Worm (Caenorhabditis elegans) whole organism, L2 larva: Measurements from ENCODE around the gene lact-7.

Source experiments
- elt-3 ChIP-seq: sonication (generic microtip); optimal IDR thresholded peaks from 2 replicates; lab custom pipeline; 2017; ENCODE audit warnings: missing biosample characterization, missing genetic modification characterization
- ztf-11 ChIP-seq: sonication (generic microtip); optimal IDR thresholded peaks from 2 replicates; lab custom pipeline; 2017; ENCODE audit warnings: missing biosample characterization, missing genetic modification characterization
- ztf-4 ChIP-seq: fragments of 150-350 bp; optimal IDR thresholded peaks from 2 replicates; lab custom pipeline; 2014; ENCODE audit warnings: missing biosample characterization, missing genetic modification characterization

ce11 chrX:11743723-11744122 is 15.2 kb upstream of the lact-7 start:
- TF ChIP-seq ztf-11 (tag; lab: Kevin White, UChicago) (no peak), ztf-4 (tag; lab: Kevin White, UChicago) (no peak), elt-3 (tag; lab: Kevin White, UChicago) (no peak)
